Worm (Caenorhabditis elegans) whole organism, early embryonic: ENCODE results near the gene fbxa-213.
"Not testable (repeated sequence)": the region's sequence is repeated elsewhere in the genome, so short reads cannot be mapped to it uniquely, and the experiment has no call there.

ENCODE experiments used
- B0310.2 ChIP-seq: sonication (generic microtip); optimal IDR thresholded peaks from 2 replicates; lab custom pipeline; 2016; ENCODE audit warnings: mild to moderate bottlenecking, missing genetic modification characterization, missing compliant biosample characterization
- F13C5.2 ChIP-seq: sonication (generic microtip); optimal IDR thresholded peaks from 2 replicates; lab custom pipeline; 2017; ENCODE audit warnings: mild to moderate bottlenecking, missing genetic modification characterization, inconsistent platforms, missing compliant biosample characterization
- aly-1 ChIP-seq: sonication (generic microtip); optimal IDR thresholded peaks from 2 replicates; lab custom pipeline; 2016; ENCODE audit warnings: missing genetic modification characterization, missing compliant biosample characterization
- ama-1 ChIP-seq: fragments of 150-350 bp; optimal IDR thresholded peaks from 2 replicates; lab custom pipeline; 2014
- ceh-13 ChIP-seq: fragments of 200-800 bp; sonication (Bioruptor generic); optimal IDR thresholded peaks from 2 replicates; lab custom pipeline; 2018; ENCODE audit warnings: mild to moderate bottlenecking, missing genetic modification characterization, missing compliant biosample characterization
- ceh-36 ChIP-seq: sonication (generic microtip); optimal IDR thresholded peaks from 2 replicates; lab custom pipeline; 2016; ENCODE audit warnings: missing genetic modification characterization, inconsistent platforms, missing compliant biosample characterization
- ets-7 ChIP-seq: sonication (generic microtip); optimal IDR thresholded peaks from 2 replicates; lab custom pipeline; 2016; ENCODE audit warnings: missing genotype, missing genetic modification characterization, missing compliant biosample characterization
- flt-1 ChIP-seq: fragments of 200-800 bp; sonication (Bioruptor generic); IDR thresholded peaks from 2 replicates; pipeline ENCODE4 v1.3.6; 2022; ENCODE audit warnings: missing genetic modification characterization, missing compliant biosample characterization
- hmbx-1 ChIP-seq: sonication (generic microtip); optimal IDR thresholded peaks from 2 replicates; lab custom pipeline; 2016; ENCODE audit warnings: mild to moderate bottlenecking, missing genetic modification characterization, missing compliant biosample characterization
- hmg-4 ChIP-seq: fragments of 200-800 bp; sonication (Bioruptor generic); optimal IDR thresholded peaks from 2 replicates; lab custom pipeline; 2018; ENCODE audit warnings: mild to moderate bottlenecking, missing genetic modification characterization, missing compliant biosample characterization
- hnd-1 ChIP-seq: sonication (generic microtip); optimal IDR thresholded peaks from 2 replicates; lab custom pipeline; 2016; ENCODE audit warnings: missing genetic modification characterization, missing compliant biosample characterization
- pes-1 ChIP-seq: fragments of 200-800 bp; sonication (Bioruptor generic); IDR thresholded peaks from 2 replicates; pipeline ENCODE4 v1.3.6; 2022; ENCODE audit warnings: missing genetic modification reagents, missing genetic modification characterization, missing compliant biosample characterization
- scrt-1 ChIP-seq: fragments of 200-800 bp; sonication (Bioruptor generic); IDR thresholded peaks from 2 replicates; pipeline ENCODE4 v1.3.6; 2022; ENCODE audit warnings: missing genetic modification characterization, missing compliant biosample characterization
- sea-1 ChIP-seq: fragments of 200-800 bp; sonication (Bioruptor generic); conservative IDR thresholded peaks from 2 replicates; pipeline ENCODE4 v1.3.6; 2022; ENCODE audit warnings: missing genetic modification characterization, missing compliant biosample characterization
- tbx-11 ChIP-seq: fragments of 200-800 bp; sonication (Bioruptor generic); IDR thresholded peaks from 2 replicates; pipeline ENCODE4 v1.3.6; 2022; ENCODE audit warnings: missing genetic modification characterization, missing compliant biosample characterization
- tbx-37 ChIP-seq: fragments of 200-800 bp; sonication (Bioruptor generic); conservative IDR thresholded peaks from 2 replicates; pipeline ENCODE4 v1.3.6; 2022; ENCODE audit warnings: missing genetic modification reagents, missing genetic modification characterization, missing compliant biosample characterization
- tra-4 ChIP-seq: sonication (generic microtip); optimal IDR thresholded peaks from 2 replicates; lab custom pipeline; 2017; ENCODE audit warnings: missing genetic modification characterization, missing compliant biosample characterization

Gene fbxa-213

DNA sequence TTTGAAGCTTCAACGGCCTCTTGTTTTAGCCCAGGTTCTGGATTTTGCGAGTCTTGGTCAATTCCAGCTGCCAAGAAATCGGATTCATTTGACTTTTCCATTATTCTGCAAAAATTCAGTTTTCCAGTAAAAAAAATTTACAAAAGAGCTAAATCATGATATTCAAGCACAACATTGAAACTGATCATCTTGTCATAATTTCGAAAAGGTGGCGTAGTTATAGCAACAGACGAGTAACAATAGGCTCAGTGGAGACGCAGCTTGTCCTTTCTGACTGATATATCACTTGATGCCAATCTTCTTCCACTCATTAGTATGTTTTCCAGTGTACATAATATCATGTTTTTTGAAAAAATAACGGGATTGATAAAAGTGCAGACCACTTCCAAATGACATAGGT, at the start of gene fbxa-213:
fbxa-213 (minus strand) TSS at position 101 of the 400 bp plus-strand sequence.
- TF ChIP-seq ceh-13 (GFP tag; lab: Kevin White, UChicago) (no peak), flt-1 (GFP tag; lab: Robert Waterston, UW) (no peak), hnd-1 (no peak), hmbx-1 (tag; lab: Kevin White, UChicago) (no peak), tra-4 (no peak), aly-1 (tag; lab: Kevin White, UChicago) (no peak), scrt-1 (no peak), sea-1 (no peak), ceh-36 (no peak)

DNA sequence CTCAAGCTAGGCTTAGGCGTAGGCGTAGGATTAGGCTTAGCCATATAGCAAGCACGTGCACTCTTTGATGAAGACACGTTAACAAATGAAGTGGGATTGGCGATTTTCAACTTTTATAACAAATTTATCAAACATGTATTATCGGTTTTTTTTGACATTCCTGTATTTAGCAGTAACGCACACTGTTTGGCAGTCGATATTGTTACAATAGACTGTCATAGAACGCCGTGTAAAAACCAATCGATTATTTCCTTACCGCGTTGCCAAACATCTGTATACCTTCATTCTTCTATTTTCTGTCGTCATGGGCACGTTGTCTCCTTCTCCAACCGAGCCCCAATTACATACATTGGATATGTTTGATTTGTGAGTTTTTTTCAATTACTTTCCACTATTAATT, 49.7 kb upstream of the fbxa-213 start, which contains the start of gene fbxb-119:
fbxb-119 (plus strand) TSS at position 301 of the 400 bp plus-strand sequence.
- TF ChIP-seq hmg-4 (GFP tag; lab: Kevin White, UChicago) (no peak), sea-1 (no peak), ceh-13 (GFP tag; lab: Kevin White, UChicago) (no peak), hmbx-1 (tag; lab: Kevin White, UChicago) (no peak), tra-4 (no peak), ceh-36 (no peak), flt-1 (GFP tag; lab: Robert Waterston, UW) (no peak), aly-1 (tag; lab: Kevin White, UChicago) (no peak), tbx-37 (no peak), hnd-1 (no peak), ets-7 (tag; lab: Kevin White, UChicago) (no peak), tbx-11 (GFP tag; lab: Robert Waterston, UW) (no peak)

DNA sequence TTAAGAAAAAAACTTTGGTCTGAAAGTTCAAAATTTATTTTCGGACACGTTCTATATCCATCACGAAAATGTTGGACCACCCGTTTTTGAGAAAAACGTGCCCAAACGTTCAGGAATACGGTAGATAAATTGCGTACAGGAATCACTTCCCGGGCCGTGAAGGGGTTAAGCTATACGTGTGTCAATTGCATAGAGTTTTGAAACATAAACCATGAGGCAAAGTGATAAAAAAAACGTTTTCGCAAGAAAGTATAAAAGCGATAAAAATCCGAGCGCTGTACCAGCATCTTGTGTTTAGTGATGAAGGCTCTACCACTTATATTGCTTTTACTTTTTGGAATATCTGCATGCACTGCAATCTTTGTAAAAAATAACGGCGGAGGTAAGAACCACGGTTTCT, 33.8 kb upstream of the fbxa-213 start, which contains the start of gene Y51A2A.6:
Y51A2A.6 (plus strand) TSS at position 301 of the 400 bp plus-strand sequence.
- TF ChIP-seq tbx-37; ama-1 (lab: Kevin White, UChicago); sea-1: not testable (repeated sequence)

DNA sequence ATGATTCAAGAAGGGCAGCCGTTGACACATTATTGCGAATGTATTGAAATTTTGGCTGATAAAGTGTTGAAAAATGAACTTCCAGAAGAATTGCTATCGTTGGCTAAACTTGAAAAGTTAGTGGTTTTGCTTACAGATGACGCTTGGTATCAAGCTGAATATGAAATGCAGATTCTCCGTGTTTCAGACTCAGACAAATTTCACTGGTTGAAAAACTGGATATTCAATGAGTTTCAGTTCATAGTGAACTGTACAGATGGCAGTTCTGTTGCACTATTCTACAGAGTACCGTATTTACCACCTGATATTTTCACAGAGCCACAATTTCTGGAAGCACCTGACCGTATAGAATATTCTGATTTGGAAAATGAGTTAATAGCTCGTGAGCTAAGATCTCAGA, 30.7 kb upstream of the fbxa-213 start:
- TF ChIP-seq sea-1 (no peak), ets-7 (tag; lab: Kevin White, UChicago) (no peak), flt-1 (GFP tag; lab: Robert Waterston, UW) (no peak), aly-1 (tag; lab: Kevin White, UChicago) (no peak), hmbx-1 (tag; lab: Kevin White, UChicago) (no peak), ceh-36 (no peak), ama-1 (lab: Kevin White, UChicago) (no peak), ceh-13 (GFP tag; lab: Kevin White, UChicago) (no peak), B0310.2 (tag; lab: Kevin White, UChicago) (no peak), hnd-1 (no peak), hmg-4 (GFP tag; lab: Kevin White, UChicago) (no peak), tbx-11 (GFP tag; lab: Robert Waterston, UW) (no peak), tra-4 (no peak), F13C5.2 (tag; lab: Kevin White, UChicago) (no peak), scrt-1 (no peak), tbx-37 (no peak), pes-1 (no peak)

DNA sequence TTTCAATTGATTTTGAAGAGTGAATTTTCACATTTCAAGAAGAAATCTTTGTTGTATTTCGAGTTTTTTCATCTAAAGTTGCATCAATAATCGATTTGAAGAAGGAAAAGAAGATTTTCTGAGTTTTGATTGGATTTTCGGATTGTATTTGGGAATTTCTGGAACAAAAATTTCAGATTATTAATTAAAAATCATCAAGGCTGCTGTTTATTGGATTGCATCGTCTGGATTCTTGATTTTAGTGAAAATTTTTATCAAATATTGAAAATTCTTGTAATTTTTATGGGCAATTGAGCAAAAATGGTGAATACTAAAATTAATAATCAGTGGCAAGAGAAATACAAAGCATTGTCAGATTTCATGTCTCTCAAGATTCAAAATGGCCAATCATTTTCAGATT, 29.9 kb upstream of the fbxa-213 start, which contains the start of gene Y51A2A.5:
Y51A2A.5 (plus strand) TSS at position 301 of the 400 bp plus-strand sequence.
- TF ChIP-seq pes-1 (no peak), tra-4 (no peak), sea-1 (no peak), ceh-13 (GFP tag; lab: Kevin White, UChicago) (no peak), F13C5.2 (tag; lab: Kevin White, UChicago) (no peak), flt-1 (GFP tag; lab: Robert Waterston, UW) (no peak), ama-1 (lab: Kevin White, UChicago) (no peak), scrt-1 (no peak), ets-7 (tag; lab: Kevin White, UChicago) (no peak), hmg-4 (GFP tag; lab: Kevin White, UChicago) (no peak), ceh-36 (no peak), B0310.2 (tag; lab: Kevin White, UChicago) (no peak), tbx-37 (no peak), aly-1 (tag; lab: Kevin White, UChicago) (no peak), hmbx-1 (tag; lab: Kevin White, UChicago) (no peak), tbx-11 (GFP tag; lab: Robert Waterston, UW) (no peak), hnd-1 (no peak)

DNA sequence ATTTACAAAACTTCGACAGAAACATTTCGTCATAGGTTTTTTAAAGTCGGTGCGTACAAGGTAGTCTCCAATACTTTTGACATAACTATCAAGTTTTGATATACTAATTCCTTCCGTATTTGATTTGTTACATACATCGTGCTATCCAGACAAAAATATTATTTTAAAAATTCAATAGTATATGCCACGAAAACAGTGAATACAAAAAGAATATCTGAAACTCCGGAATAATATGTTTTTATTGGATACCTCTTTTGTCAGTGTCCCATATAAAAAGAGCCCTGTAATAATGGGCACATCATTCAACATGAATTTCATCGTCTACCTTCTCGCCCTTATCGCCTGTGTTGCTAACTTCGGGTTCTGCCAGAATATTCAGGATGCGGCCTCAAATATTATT, 23.7 kb upstream of the fbxa-213 start, which contains the start of gene Y51A2A.12:
Y51A2A.12 (plus strand) TSS at position 301 of the 400 bp plus-strand sequence.
- TF ChIP-seq tbx-37 (no peak), tra-4 (no peak), hmg-4 (GFP tag; lab: Kevin White, UChicago) (no peak), ceh-36 (no peak), hmbx-1 (tag; lab: Kevin White, UChicago) (no peak), sea-1 (no peak), pes-1 (no peak), ama-1 (lab: Kevin White, UChicago) (no peak), F13C5.2 (tag; lab: Kevin White, UChicago) (no peak), ceh-13 (GFP tag; lab: Kevin White, UChicago) (no peak), hnd-1 (no peak), scrt-1 (no peak)

DNA sequence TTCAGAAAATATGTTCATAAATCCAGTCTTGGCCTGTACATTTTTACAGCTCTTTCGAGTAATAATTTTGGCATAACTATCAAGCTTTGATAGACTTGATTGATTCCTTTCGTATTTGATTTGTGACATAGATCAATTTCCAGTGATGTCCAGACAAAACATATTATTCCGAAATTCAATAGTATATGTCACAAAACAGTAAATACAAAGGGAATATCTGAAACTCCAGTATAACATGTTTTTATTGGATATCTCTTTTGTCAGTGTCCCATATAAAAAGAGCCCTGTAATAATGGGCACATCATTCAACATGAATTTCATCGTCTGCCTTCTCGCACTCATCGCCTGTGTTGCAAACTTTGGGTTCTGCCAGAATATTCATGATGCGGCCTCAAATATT, 22.0 kb upstream of the fbxa-213 start, which contains the start of gene Y51A2A.4:
Y51A2A.4 (plus strand) TSS at position 301 of the 400 bp plus-strand sequence.
- TF ChIP-seq sea-1 (no peak), ets-7 (tag; lab: Kevin White, UChicago) (no peak), pes-1 (no peak), hmbx-1 (tag; lab: Kevin White, UChicago) (no peak), B0310.2 (tag; lab: Kevin White, UChicago) (no peak), tbx-37 (no peak), ceh-13 (GFP tag; lab: Kevin White, UChicago) (no peak)

DNA sequence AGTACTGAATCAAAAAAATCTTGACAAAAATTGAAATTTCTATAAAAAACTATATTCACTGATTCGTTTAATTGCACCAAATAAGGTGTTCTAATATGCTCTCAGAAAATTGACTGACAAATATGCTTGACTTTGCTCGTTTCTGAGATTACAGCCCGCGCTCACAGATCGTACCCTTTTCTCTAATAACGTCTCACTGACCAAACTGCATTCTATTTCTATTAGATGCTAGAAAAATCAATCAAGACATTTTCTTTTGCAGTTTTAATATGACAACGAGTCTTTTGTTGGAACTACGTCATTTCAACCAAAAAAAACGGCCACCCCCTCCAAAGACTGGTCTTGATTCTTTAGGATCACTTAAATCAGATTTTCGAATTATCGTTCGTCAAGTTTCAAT, 14.0 kb upstream of the fbxa-213 start, which contains the start of gene clec-247:
clec-247 (plus strand) TSS at position 301 of the 400 bp plus-strand sequence.
- TF ChIP-seq aly-1 (tag; lab: Kevin White, UChicago) (no peak), ets-7 (tag; lab: Kevin White, UChicago) (no peak), ama-1 (lab: Kevin White, UChicago) (no peak), flt-1 (GFP tag; lab: Robert Waterston, UW) (no peak), sea-1 (no peak), scrt-1 (no peak)
